Worm (Caenorhabditis elegans) whole organism, L1 larva: ENCODE measurements around the gene dct-12.

Experiments
- F16B12.6 ChIP-seq: fragments of 150-350 bp; optimal IDR thresholded peaks from 2 replicates; lab custom pipeline; 2014; ENCODE audit warnings: missing biosample characterization, missing genetic modification characterization
- aha-1 ChIP-seq: fragments of 150-350 bp; optimal IDR thresholded peaks from 2 replicates; lab custom pipeline; 2014; ENCODE audit warnings: missing biosample characterization, missing genetic modification characterization
- blmp-1 ChIP-seq: fragments of 150-350 bp; optimal IDR thresholded peaks from 2 replicates; lab custom pipeline; 2014; ENCODE audit warnings: missing biosample characterization, missing genetic modification characterization
- dsc-1 ChIP-seq: sonication (generic microtip); optimal IDR thresholded peaks from 2 replicates; lab custom pipeline; 2016; ENCODE audit warnings: mild to moderate bottlenecking, missing genetic modification characterization, missing compliant biosample characterization
- efl-1 ChIP-seq, 4 experiments: fragments of 150-350 bp; optimal IDR thresholded peaks in 3 of 4; peaks in 1 of 4; 1 replicate in 1 of 4; 2 replicates in 3 of 4; lab custom pipeline; 2014; ENCODE audit warnings: missing biosample characterization in 2 of 4, missing genetic modification characterization in 2 of 4, missing genetic modification reagents in 2 of 4
- efl-3 ChIP-seq: fragments of 200-800 bp; sonication (Bioruptor generic); optimal IDR thresholded peaks from 2 replicates; lab custom pipeline; 2018; ENCODE audit warnings: mild to moderate bottlenecking, missing genetic modification characterization, missing compliant biosample characterization
- egl-27 ChIP-seq, 2 experiments: fragments of 150-350 bp in 1 of 2; sonication (generic microtip); optimal IDR thresholded peaks; 3 replicates each; lab custom pipeline; 2017 to 2018; ENCODE audit warnings: missing biosample characterization in 2 of 2, missing genetic modification characterization in 2 of 2, missing genetic modification reagents in 2 of 2
- elt-2 ChIP-seq: sonication (generic microtip); optimal IDR thresholded peaks from 2 replicates; lab custom pipeline; 2016; ENCODE audit warnings: missing genetic modification characterization, mild to moderate bottlenecking, inconsistent platforms, missing compliant biosample characterization, missing genetic modification reagents
- elt-3 ChIP-seq, 6 experiments: fragments of 150-350 bp in 1 of 6; sonication (generic microtip); optimal IDR thresholded peaks; 2 replicates each; lab custom pipeline; 2017 to 2018; ENCODE audit warnings: missing biosample characterization in 6 of 6, missing genetic modification characterization in 6 of 6, inconsistent platforms in 1 of 6
- fkh-4 ChIP-seq: sonication (generic microtip); optimal IDR thresholded peaks from 2 replicates; lab custom pipeline; 2016; ENCODE audit warnings: missing compliant biosample characterization, missing genetic modification characterization, borderline replicate concordance
- fkh-8 ChIP-seq: sonication (generic microtip); optimal IDR thresholded peaks from 2 replicates; lab custom pipeline; 2016; ENCODE audit warnings: mild to moderate bottlenecking, missing genetic modification characterization, missing compliant biosample characterization
- hpl-2 ChIP-seq: fragments of 150-350 bp; optimal IDR thresholded peaks from 2 replicates; lab custom pipeline; 2014; ENCODE audit warnings: missing biosample characterization, missing genetic modification reagents, missing genetic modification characterization
- mep-1 ChIP-seq: fragments of 150-350 bp; optimal IDR thresholded peaks from 2 replicates; lab custom pipeline; 2014; ENCODE audit warnings: missing biosample characterization, missing genetic modification characterization
- nhr-11 ChIP-seq: fragments of 150-350 bp; optimal IDR thresholded peaks from 2 replicates; lab custom pipeline; 2014; ENCODE audit warnings: missing biosample characterization, missing genetic modification characterization
- nhr-12 ChIP-seq: sonication (generic microtip); optimal IDR thresholded peaks from 2 replicates; lab custom pipeline; 2017; ENCODE audit warnings: missing biosample characterization, missing genetic modification characterization
- nhr-47 ChIP-seq: sonication (generic microtip); optimal IDR thresholded peaks from 2 replicates; lab custom pipeline; 2016; ENCODE audit warnings: mild to moderate bottlenecking, missing genetic modification characterization, moderate library complexity, missing compliant biosample characterization
- nhr-77 ChIP-seq: fragments of 150-350 bp; optimal IDR thresholded peaks from 2 replicates; lab custom pipeline; 2014; ENCODE audit warnings: missing biosample characterization, missing genetic modification characterization
- nhr-84 ChIP-seq: sonication (generic microtip); optimal IDR thresholded peaks from 2 replicates; lab custom pipeline; 2017; ENCODE audit warnings: missing biosample characterization, missing genetic modification characterization
- nhr-85 ChIP-seq: sonication (generic microtip); peaks from one replicate; lab custom pipeline; 2016; ENCODE audit warnings: missing genetic modification characterization, inconsistent platforms, missing compliant biosample characterization
- pag-3 ChIP-seq: sonication (generic microtip); optimal IDR thresholded peaks from 2 replicates; lab custom pipeline; 2017; ENCODE audit warnings: missing genetic modification characterization, mild to moderate bottlenecking, missing compliant biosample characterization, antibody characterized with exemption, borderline replicate concordance; ENCODE audit not compliant: insufficient read depth
- pax-3 ChIP-seq: fragments of 200-800 bp; sonication (Bioruptor generic); optimal IDR thresholded peaks from 2 replicates; lab custom pipeline; 2018; ENCODE audit warnings: mild to moderate bottlenecking, missing genetic modification characterization, moderate library complexity, missing compliant biosample characterization
- pqm-1 ChIP-seq: sonication (generic microtip); optimal IDR thresholded peaks from 3 replicates; lab custom pipeline; 2017; ENCODE audit warnings: missing biosample characterization, missing genetic modification characterization
- rnt-1 ChIP-seq: sonication (generic microtip); optimal IDR thresholded peaks from 2 replicates; lab custom pipeline; 2016; ENCODE audit warnings: mild to moderate bottlenecking, missing genetic modification characterization, moderate library complexity, missing compliant biosample characterization
- skn-1 ChIP-seq: fragments of 150-350 bp; optimal IDR thresholded peaks from 2 replicates; lab custom pipeline; 2014; ENCODE audit warnings: missing biosample characterization, missing genetic modification characterization
- snu-23 ChIP-seq: sonication (generic microtip); optimal IDR thresholded peaks from 2 replicates; lab custom pipeline; 2016; ENCODE audit warnings: missing genetic modification characterization, missing compliant biosample characterization
- sup-37 ChIP-seq: fragments of 200-800 bp; sonication (Bioruptor generic); optimal IDR thresholded peaks from 2 replicates; lab custom pipeline; 2018; ENCODE audit warnings: mild to moderate bottlenecking, missing genetic modification characterization, missing compliant biosample characterization
- swsn-7 ChIP-seq: sonication (generic microtip); optimal IDR thresholded peaks from 2 replicates; lab custom pipeline; 2016; ENCODE audit warnings: missing genetic modification characterization, missing compliant biosample characterization
- tbx-2 ChIP-seq: sonication (generic microtip); optimal IDR thresholded peaks from 2 replicates; lab custom pipeline; 2016; ENCODE audit warnings: missing genetic modification characterization, missing compliant biosample characterization
- tlp-1 ChIP-seq: fragments of 150-350 bp; optimal IDR thresholded peaks from 2 replicates; lab custom pipeline; 2014; ENCODE audit warnings: missing biosample characterization, missing genetic modification characterization
- unc-62 ChIP-seq: fragments of 150-350 bp; optimal IDR thresholded peaks from 2 replicates; lab custom pipeline; 2014; ENCODE audit warnings: missing biosample characterization, missing genetic modification reagents, missing genetic modification characterization
- xbp-1 ChIP-seq: sonication (generic microtip); optimal IDR thresholded peaks from 2 replicates; lab custom pipeline; 2016; ENCODE audit warnings: missing genetic modification characterization, missing compliant biosample characterization
- zag-1 ChIP-seq: fragments of 150-350 bp; optimal IDR thresholded peaks from 2 replicates; lab custom pipeline; 2014; ENCODE audit warnings: missing biosample characterization, missing genetic modification characterization
- zip-4 ChIP-seq: fragments of 200-800 bp; sonication (Bioruptor generic); optimal IDR thresholded peaks from 2 replicates; lab custom pipeline; 2018; ENCODE audit warnings: mild to moderate bottlenecking, missing genetic modification characterization, moderate library complexity, missing compliant biosample characterization
- ztf-11 ChIP-seq, 2 experiments: sonication (generic microtip); optimal IDR thresholded peaks; 2 replicates each; lab custom pipeline; 2016 to 2017; ENCODE audit warnings: missing genetic modification characterization in 2 of 2, missing biosample characterization in 1 of 2, missing compliant biosample characterization in 1 of 2

dct-12 gene

ce11 chrII:12432356-12432755, at the start of gene dct-12:
Gene dct-12 (minus strand): TSS chrII:12432456.
- no peak for TF ChIP-seq pqm-1 (tag; lab: Kevin White, UChicago)
- TF ChIP-seq nhr-84 (tag; lab: Kevin White, UChicago), result no peak
- TF ChIP-seq sup-37 (GFP tag; lab: Kevin White, UChicago), result no peak
- no peak for TF ChIP-seq aha-1
- TF ChIP-seq hpl-2, result no peak
- no peak for TF ChIP-seq snu-23 (GFP tag; lab: Kevin White, UChicago)
- TF ChIP-seq fkh-8, result no peak
- no peak for TF ChIP-seq nhr-12 (tag; lab: Kevin White, UChicago)
- no peak for TF ChIP-seq dsc-1 (tag; lab: Kevin White, UChicago)
- no peak for TF ChIP-seq nhr-77
- TF ChIP-seq zag-1 (tag; lab: Kevin White, UChicago), result no peak
- no peak for TF ChIP-seq swsn-7
- no peak for TF ChIP-seq skn-1 (tag; lab: Kevin White, UChicago)

ce11 chrII:12481645-12482044, 49.4 kb upstream of the dct-12 start:
- TF ChIP-seq efl-3 (GFP tag; lab: Kevin White, UChicago) (no peak), efl-1 (optimal IDR thresholded peaks at IDR 0.05; lab: Kevin White, UChicago) (no peak), efl-1 (GFP tag; optimal IDR thresholded peaks at IDR 0.05 in 1 of 2; lab: Kevin White, UChicago) (peak in 1 of 2 experiments; percentile 91)
- TF ChIP-seq, all 84 proteins: peak for 1

- TF ChIP-seq nhr-12 (tag; lab: Kevin White, UChicago), result no peak
- TF ChIP-seq tlp-1, result no peak
- no peak for TF ChIP-seq mep-1 (tag; lab: Kevin White, UChicago)
- TF ChIP-seq, all 84 proteins: peak for 0
Measured at ce11 chrII:12480811-12481210, 48.6 kb upstream of the dct-12 start, which contains the start of gene arrd-9. Gene arrd-9 (minus strand): TSS chrII:12480911.

- TF ChIP-seq elt-2 (tag; lab: Kevin White, UChicago) (no peak), egl-27 (tag; optimal IDR thresholded peaks at IDR 0.05; lab: Kevin White, UChicago) (no peak), efl-1 (optimal IDR thresholded peaks at IDR 0.05; lab: Kevin White, UChicago) (no peak), efl-1 (GFP tag; optimal IDR thresholded peaks at IDR 0.05 in 1 of 2; lab: Kevin White, UChicago) (peak in 1 of 2 experiments; percentile 48), xbp-1 (no peak), swsn-7 (no peak), skn-1 (tag; lab: Kevin White, UChicago) (no peak), blmp-1 (no peak), ztf-11 (tag; optimal IDR thresholded peaks at IDR 0.05; lab: Kevin White, UChicago) (no peak)
Measured at ce11 chrII:12473406-12473805, 41.1 kb upstream of the dct-12 start, which contains the start of gene srg-17. Gene srg-17 (plus strand): TSS chrII:12473706.

- TF ChIP-seq nhr-85 (tag; lab: Kevin White, UChicago) (no peak), efl-1 (optimal IDR thresholded peaks at IDR 0.05; lab: Kevin White, UChicago) (no peak), efl-1 (GFP tag; optimal IDR thresholded peaks at IDR 0.05 in 1 of 2; lab: Kevin White, UChicago) (peak in 1 of 2 experiments; percentile 58), zag-1 (tag; lab: Kevin White, UChicago) (no peak), aha-1 (no peak), rnt-1 (tag; lab: Kevin White, UChicago) (no peak), zip-4 (no peak)
Measured at ce11 chrII:12471138-12471855, 39.0 kb upstream of the dct-12 start, which contains the start of the genes F15A4.5 and phat-8. Gene F15A4.5 (minus strand): TSS chrII:12471238. Gene phat-8 (plus strand): TSS chrII:12471805.

ce11 chrII:12467047-12467446, 34.8 kb upstream of the dct-12 start, which contains the start of gene srg-16:
Gene srg-16 (plus strand): TSS chrII:12467133.
- TF ChIP-seq pag-3 (tag; lab: Kevin White, UChicago) (no peak), fkh-4 (tag; lab: Kevin White, UChicago) (no peak), nhr-11 (tag; lab: Kevin White, UChicago) (no peak), nhr-47 (tag; lab: Kevin White, UChicago) (no peak), efl-3 (GFP tag; lab: Kevin White, UChicago) (no peak), elt-2 (tag; lab: Kevin White, UChicago) (no peak), F16B12.6 (no peak), pqm-1 (tag; lab: Kevin White, UChicago) (no peak), efl-1 (optimal IDR thresholded peaks at IDR 0.05; lab: Kevin White, UChicago) (no peak), efl-1 (GFP tag; optimal IDR thresholded peaks at IDR 0.05 in 1 of 2; lab: Kevin White, UChicago) (no peak), unc-62 (no peak), nhr-12 (tag; lab: Kevin White, UChicago) (no peak), elt-3 (tag; optimal IDR thresholded peaks at IDR 0.05; lab: Kevin White, UChicago) (no peak), pax-3 (no peak), mep-1 (tag; lab: Kevin White, UChicago) (no peak), tbx-2 (tag; lab: Kevin White, UChicago) (no peak)
